Worm (Caenorhabditis elegans) whole organism, mixed stage, embryonic: ENCODE results near the gene svh-2.

Experiments
- ceh-39 ChIP-seq: fragments of 150-350 bp; optimal IDR thresholded peaks from 2 replicates; lab custom pipeline; 2014; ENCODE audit warnings: missing biosample characterization, missing genetic modification characterization
- ces-1 ChIP-seq: fragments of 150-350 bp; optimal IDR thresholded peaks from 2 replicates; lab custom pipeline; 2014; ENCODE audit warnings: missing biosample characterization, missing genetic modification reagents, missing genetic modification characterization
- mep-1 ChIP-seq: fragments of 150-350 bp; optimal IDR thresholded peaks from 2 replicates; lab custom pipeline; 2017; ENCODE audit warnings: missing biosample characterization, missing genetic modification reagents, missing genetic modification characterization, inconsistent platforms
- nhr-12 ChIP-seq: fragments of 150-350 bp; optimal IDR thresholded peaks from 2 replicates; lab custom pipeline; 2014; ENCODE audit warnings: missing biosample characterization, missing genetic modification characterization
- nhr-2 ChIP-seq: fragments of 150-350 bp; optimal IDR thresholded peaks from 2 replicates; lab custom pipeline; 2014; ENCODE audit warnings: missing biosample characterization, missing genetic modification characterization
- nhr-28 ChIP-seq: fragments of 150-350 bp; optimal IDR thresholded peaks from 2 replicates; lab custom pipeline; 2014; ENCODE audit warnings: missing biosample characterization, missing genetic modification characterization
- pha-4 ChIP-seq: fragments of 150-350 bp; optimal IDR thresholded peaks from 2 replicates; lab custom pipeline; 2018; ENCODE audit warnings: missing biosample characterization, missing genetic modification reagents, missing genetic modification characterization
- sem-2 ChIP-seq: fragments of 200-800 bp; sonication (Bioruptor generic); optimal IDR thresholded peaks from 2 replicates; lab custom pipeline; 2018; ENCODE audit warnings: mild to moderate bottlenecking, missing genetic modification characterization, missing compliant biosample characterization
- sptf-1 ChIP-seq: sonication (generic microtip); optimal IDR thresholded peaks from 2 replicates; lab custom pipeline; 2017; ENCODE audit warnings: mild to moderate bottlenecking, missing genetic modification characterization, moderate library complexity, missing compliant biosample characterization
- tbx-8 ChIP-seq: fragments of 200-800 bp; sonication (Bioruptor generic); optimal IDR thresholded peaks from 2 replicates; lab custom pipeline; 2018; ENCODE audit warnings: mild to moderate bottlenecking, missing genetic modification characterization, moderate library complexity, missing compliant biosample characterization
- unc-39 ChIP-seq: fragments of 150-350 bp; optimal IDR thresholded peaks from 2 replicates; lab custom pipeline; 2014; ENCODE audit warnings: missing biosample characterization, missing genetic modification characterization
- unc-62 ChIP-seq: fragments of 150-350 bp; optimal IDR thresholded peaks from 2 replicates; lab custom pipeline; 2014; ENCODE audit warnings: missing biosample characterization, missing genetic modification reagents, missing genetic modification characterization
- zip-8 ChIP-seq: fragments of 150-350 bp; optimal IDR thresholded peaks from 2 replicates; lab custom pipeline; 2014; ENCODE audit warnings: missing biosample characterization, missing genetic modification characterization
- ztf-11 ChIP-seq: fragments of 150-350 bp; optimal IDR thresholded peaks from 2 replicates; lab custom pipeline; 2014; ENCODE audit warnings: missing biosample characterization, missing genetic modification characterization

DNA sequence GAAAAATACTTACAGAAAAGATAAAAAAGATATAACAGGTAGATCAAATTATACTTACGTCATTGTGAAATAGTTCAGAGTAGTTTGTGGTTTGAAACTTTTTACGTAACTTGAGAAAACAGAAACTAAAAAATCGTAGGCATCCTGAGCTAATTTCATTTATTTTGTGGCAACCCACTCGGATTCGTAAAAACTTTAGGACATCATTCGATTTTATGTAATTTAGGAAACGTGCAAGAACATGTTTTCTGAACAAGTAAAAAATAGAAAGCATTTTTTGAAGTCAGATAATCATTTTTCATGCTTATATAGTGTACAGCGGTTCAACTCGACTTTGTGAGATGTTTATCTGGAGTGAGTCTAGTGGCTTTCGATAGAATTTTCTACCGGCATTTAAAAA, 45.6 kb downstream of the svh-2 start, which contains the start of gene hic-1:
- TF ChIP-seq tbx-8 (no peak), ztf-11 (tag; lab: Kevin White, UChicago) (no peak), sptf-1 (tag; lab: Kevin White, UChicago) (no peak), nhr-12 (tag; lab: Kevin White, UChicago) (no peak), pha-4 (tag; lab: Kevin White, UChicago) (no peak), ces-1 (GFP tag; lab: Kevin White, UChicago) (no peak), unc-39 (no peak), nhr-2 (tag; lab: Kevin White, UChicago) (no peak), mep-1 (tag; lab: Kevin White, UChicago) (no peak), ceh-39 (tag; lab: Kevin White, UChicago) (no peak), unc-62 (GFP tag; lab: Kevin White, UChicago) (no peak), sem-2 (no peak), zip-8 (tag; lab: Kevin White, UChicago) (no peak), nhr-28 (tag; lab: Kevin White, UChicago) (no peak)
